Worm (Caenorhabditis elegans) whole organism, early embryonic: ENCODE measurements around the gene fbxa-59.

Experiments
- B0310.2 ChIP-seq: sonication (generic microtip); optimal IDR thresholded peaks from 2 replicates; lab custom pipeline; 2016; ENCODE audit warnings: mild to moderate bottlenecking, missing genetic modification characterization, missing compliant biosample characterization
- F13C5.2 ChIP-seq: sonication (generic microtip); optimal IDR thresholded peaks from 2 replicates; lab custom pipeline; 2017; ENCODE audit warnings: mild to moderate bottlenecking, missing genetic modification characterization, inconsistent platforms, missing compliant biosample characterization
- aly-1 ChIP-seq: sonication (generic microtip); optimal IDR thresholded peaks from 2 replicates; lab custom pipeline; 2016; ENCODE audit warnings: missing genetic modification characterization, missing compliant biosample characterization
- ama-1 ChIP-seq: fragments of 150-350 bp; optimal IDR thresholded peaks from 2 replicates; lab custom pipeline; 2014
- ceh-13 ChIP-seq: fragments of 200-800 bp; sonication (Bioruptor generic); optimal IDR thresholded peaks from 2 replicates; lab custom pipeline; 2018; ENCODE audit warnings: mild to moderate bottlenecking, missing genetic modification characterization, missing compliant biosample characterization
- ceh-36 ChIP-seq: sonication (generic microtip); optimal IDR thresholded peaks from 2 replicates; lab custom pipeline; 2016; ENCODE audit warnings: missing genetic modification characterization, inconsistent platforms, missing compliant biosample characterization
- flt-1 ChIP-seq: fragments of 200-800 bp; sonication (Bioruptor generic); IDR thresholded peaks from 2 replicates; pipeline ENCODE4 v1.3.6; 2022; ENCODE audit warnings: missing genetic modification characterization, missing compliant biosample characterization
- hmbx-1 ChIP-seq: sonication (generic microtip); optimal IDR thresholded peaks from 2 replicates; lab custom pipeline; 2016; ENCODE audit warnings: mild to moderate bottlenecking, missing genetic modification characterization, missing compliant biosample characterization
- hmg-4 ChIP-seq: fragments of 200-800 bp; sonication (Bioruptor generic); optimal IDR thresholded peaks from 2 replicates; lab custom pipeline; 2018; ENCODE audit warnings: mild to moderate bottlenecking, missing genetic modification characterization, missing compliant biosample characterization
- hnd-1 ChIP-seq: sonication (generic microtip); optimal IDR thresholded peaks from 2 replicates; lab custom pipeline; 2016; ENCODE audit warnings: missing genetic modification characterization, missing compliant biosample characterization
- pes-1 ChIP-seq: fragments of 200-800 bp; sonication (Bioruptor generic); IDR thresholded peaks from 2 replicates; pipeline ENCODE4 v1.3.6; 2022; ENCODE audit warnings: missing genetic modification reagents, missing genetic modification characterization, missing compliant biosample characterization
- sea-1 ChIP-seq: fragments of 200-800 bp; sonication (Bioruptor generic); conservative IDR thresholded peaks from 2 replicates; pipeline ENCODE4 v1.3.6; 2022; ENCODE audit warnings: missing genetic modification characterization, missing compliant biosample characterization
- tbx-37 ChIP-seq: fragments of 200-800 bp; sonication (Bioruptor generic); conservative IDR thresholded peaks from 2 replicates; pipeline ENCODE4 v1.3.6; 2022; ENCODE audit warnings: missing genetic modification reagents, missing genetic modification characterization, missing compliant biosample characterization

DNA sequence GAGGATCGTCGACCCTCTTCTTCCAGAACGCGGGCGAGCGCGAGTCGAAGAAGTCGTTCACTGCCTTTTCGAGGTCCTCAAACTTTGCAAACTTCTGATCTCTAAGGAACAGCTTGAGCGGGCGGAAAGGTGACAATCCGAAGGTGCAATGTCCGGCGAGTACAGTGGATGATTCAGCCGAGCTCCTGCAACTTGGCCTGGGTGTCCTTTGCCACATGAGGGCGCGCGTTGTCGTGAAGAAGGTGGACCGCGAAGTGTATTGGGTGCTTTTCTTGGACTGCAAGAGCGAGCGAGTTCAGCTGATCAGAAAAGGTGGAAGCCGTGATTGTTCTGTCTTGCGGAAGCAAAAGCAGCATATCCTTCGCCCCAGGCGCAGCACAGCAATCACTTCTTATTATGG lies 1.3 kb downstream of the fbxa-59 start:
- TF ChIP-seq ama-1, result no peak
- no peak for TF ChIP-seq flt-1 (GFP tag; lab: Robert Waterston, UW)
- no peak for TF ChIP-seq hnd-1 (tag; lab: Kevin White, UChicago)
- TF ChIP-seq ceh-36, result no peak
- TF ChIP-seq ceh-13 (GFP tag; lab: Kevin White, UChicago), result no peak
- no peak for TF ChIP-seq aly-1
- no peak for TF ChIP-seq tbx-37 (GFP tag; lab: Robert Waterston, UW)
- no peak for TF ChIP-seq hmg-4
- TF ChIP-seq hmbx-1 (tag; lab: Kevin White, UChicago), result no peak
- no peak for TF ChIP-seq pes-1
- no peak for TF ChIP-seq B0310.2
- no peak for TF ChIP-seq sea-1
- no peak for TF ChIP-seq F13C5.2
